Worm (Caenorhabditis elegans): ENCODE measurements around the gene fbxb-111.

ce11 chrII:2757954-2758353, 16.9 kb downstream of the fbxb-111 start, which contains the start of gene F29A7.8:
- TF ChIP-seq lsy-12 (tag; optimal IDR thresholded peaks at IDR 0.05) (no peak), mdl-1 (tag; optimal IDR thresholded peaks at IDR 0.05) (no peak), tbx-2 (tag; optimal IDR thresholded peaks at IDR 0.05) (no peak), ztf-11 (tag; optimal IDR thresholded peaks at IDR 0.05) (no peak), elt-3 (tag; optimal IDR thresholded peaks at IDR 0.05) (no peak), unc-62 (GFP tag; optimal IDR thresholded peaks at IDR 0.05) (no peak), nhr-28 (tag; optimal IDR thresholded peaks at IDR 0.05) (no peak), snpc-4 (tag; optimal IDR thresholded peaks at IDR 0.05) (no peak), ceh-28 (tag; optimal IDR thresholded peaks at IDR 0.05) (no peak), zag-1 (tag; optimal IDR thresholded peaks at IDR 0.05) (no peak), skn-1 (tag; optimal IDR thresholded peaks at IDR 0.05) (no peak), ceh-9 (tag; optimal IDR thresholded peaks at IDR 0.05) (no peak), daf-12 (tag; optimal IDR thresholded peaks at IDR 0.05) (no peak)

Data from whole organism, L3 larva.